Worm (Caenorhabditis elegans) whole organism, early embryonic: Measurements from ENCODE around the gene gcy-22.

Experiments used
- B0310.2 ChIP-seq: sonication (generic microtip); optimal IDR thresholded peaks from 2 replicates; lab custom pipeline; 2016; ENCODE audit warnings: mild to moderate bottlenecking, missing genetic modification characterization, missing compliant biosample characterization
- F13C5.2 ChIP-seq: sonication (generic microtip); optimal IDR thresholded peaks from 2 replicates; lab custom pipeline; 2017; ENCODE audit warnings: mild to moderate bottlenecking, missing genetic modification characterization, inconsistent platforms, missing compliant biosample characterization
- aly-1 ChIP-seq: sonication (generic microtip); optimal IDR thresholded peaks from 2 replicates; lab custom pipeline; 2016; ENCODE audit warnings: missing genetic modification characterization, missing compliant biosample characterization
- ama-1 ChIP-seq: fragments of 150-350 bp; optimal IDR thresholded peaks from 2 replicates; lab custom pipeline; 2014
- ceh-13 ChIP-seq: fragments of 200-800 bp; sonication (Bioruptor generic); optimal IDR thresholded peaks from 2 replicates; lab custom pipeline; 2018; ENCODE audit warnings: mild to moderate bottlenecking, missing genetic modification characterization, missing compliant biosample characterization
- ceh-36 ChIP-seq: sonication (generic microtip); optimal IDR thresholded peaks from 2 replicates; lab custom pipeline; 2016; ENCODE audit warnings: missing genetic modification characterization, inconsistent platforms, missing compliant biosample characterization
- ets-7 ChIP-seq: sonication (generic microtip); optimal IDR thresholded peaks from 2 replicates; lab custom pipeline; 2016; ENCODE audit warnings: missing genotype, missing genetic modification characterization, missing compliant biosample characterization
- flt-1 ChIP-seq: fragments of 200-800 bp; sonication (Bioruptor generic); IDR thresholded peaks from 2 replicates; pipeline ENCODE4 v1.3.6; 2022; ENCODE audit warnings: missing genetic modification characterization, missing compliant biosample characterization
- hmbx-1 ChIP-seq: sonication (generic microtip); optimal IDR thresholded peaks from 2 replicates; lab custom pipeline; 2016; ENCODE audit warnings: mild to moderate bottlenecking, missing genetic modification characterization, missing compliant biosample characterization
- hmg-4 ChIP-seq: fragments of 200-800 bp; sonication (Bioruptor generic); optimal IDR thresholded peaks from 2 replicates; lab custom pipeline; 2018; ENCODE audit warnings: mild to moderate bottlenecking, missing genetic modification characterization, missing compliant biosample characterization
- hnd-1 ChIP-seq: sonication (generic microtip); optimal IDR thresholded peaks from 2 replicates; lab custom pipeline; 2016; ENCODE audit warnings: missing genetic modification characterization, missing compliant biosample characterization
- pes-1 ChIP-seq: fragments of 200-800 bp; sonication (Bioruptor generic); IDR thresholded peaks from 2 replicates; pipeline ENCODE4 v1.3.6; 2022; ENCODE audit warnings: missing genetic modification reagents, missing genetic modification characterization, missing compliant biosample characterization
- scrt-1 ChIP-seq: fragments of 200-800 bp; sonication (Bioruptor generic); IDR thresholded peaks from 2 replicates; pipeline ENCODE4 v1.3.6; 2022; ENCODE audit warnings: missing genetic modification characterization, missing compliant biosample characterization
- sea-1 ChIP-seq: fragments of 200-800 bp; sonication (Bioruptor generic); conservative IDR thresholded peaks from 2 replicates; pipeline ENCODE4 v1.3.6; 2022; ENCODE audit warnings: missing genetic modification characterization, missing compliant biosample characterization
- tbx-11 ChIP-seq: fragments of 200-800 bp; sonication (Bioruptor generic); IDR thresholded peaks from 2 replicates; pipeline ENCODE4 v1.3.6; 2022; ENCODE audit warnings: missing genetic modification characterization, missing compliant biosample characterization
- tbx-37 ChIP-seq: fragments of 200-800 bp; sonication (Bioruptor generic); conservative IDR thresholded peaks from 2 replicates; pipeline ENCODE4 v1.3.6; 2022; ENCODE audit warnings: missing genetic modification reagents, missing genetic modification characterization, missing compliant biosample characterization
- tra-4 ChIP-seq: sonication (generic microtip); optimal IDR thresholded peaks from 2 replicates; lab custom pipeline; 2017; ENCODE audit warnings: missing genetic modification characterization, missing compliant biosample characterization

Gene gcy-22

DNA sequence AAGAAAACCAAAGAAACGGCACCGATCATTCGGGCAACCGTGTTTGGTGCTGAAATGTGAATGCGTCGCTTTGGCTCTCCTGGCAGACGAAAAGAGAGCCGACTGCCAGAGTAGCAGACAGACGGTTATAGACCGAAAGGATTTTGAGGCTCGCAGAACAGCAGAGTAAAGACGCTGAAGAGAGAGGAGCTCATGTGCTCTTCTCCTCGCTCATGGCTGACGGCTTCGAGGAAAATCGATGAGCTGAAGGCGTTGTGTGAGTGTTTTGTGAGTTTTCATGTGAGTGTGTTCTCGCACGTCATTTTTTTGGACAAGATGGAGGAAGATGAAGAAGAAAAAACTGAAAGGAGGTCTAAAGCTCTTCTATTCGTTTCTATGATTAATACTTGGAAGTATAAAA, 4.0 kb upstream of the gcy-22 start, which contains the start of gene sbt-1:
Gene sbt-1 (minus strand): TSS at position 62 of the 400 bp plus-strand sequence.
- TF ChIP-seq B0310.2 (tag; lab: Kevin White, UChicago) (no peak), ama-1 (lab: Kevin White, UChicago) (no peak), flt-1 (no peak), ceh-36 (tag; lab: Kevin White, UChicago) (no peak), sea-1 (GFP tag; lab: Robert Waterston, UW) (no peak), tbx-37 (GFP tag; lab: Robert Waterston, UW) (no peak), pes-1 (GFP tag; lab: Robert Waterston, UW) (no peak), hmbx-1 (tag; lab: Kevin White, UChicago) (no peak), hnd-1 (tag; lab: Kevin White, UChicago) (no peak), scrt-1 (GFP tag; lab: Robert Waterston, UW) (no peak), tbx-11 (no peak), ets-7 (tag; lab: Kevin White, UChicago) (no peak), aly-1 (tag; lab: Kevin White, UChicago) (no peak), hmg-4 (GFP tag; lab: Kevin White, UChicago) (no peak), ceh-13 (GFP tag; lab: Kevin White, UChicago) (no peak), tra-4 (tag; lab: Kevin White, UChicago) (no peak), F13C5.2 (tag; lab: Kevin White, UChicago) (no peak)

- TF ChIP-seq ets-7 (tag; lab: Kevin White, UChicago) = no peak
- TF ChIP-seq tra-4 (tag; lab: Kevin White, UChicago) = no peak
- TF ChIP-seq hmg-4 (GFP tag; lab: Kevin White, UChicago) = no peak
- no peak for TF ChIP-seq ceh-13 (GFP tag; lab: Kevin White, UChicago)
- TF ChIP-seq ama-1 (lab: Kevin White, UChicago) = no peak
- TF ChIP-seq flt-1 = no peak
- TF ChIP-seq scrt-1 (GFP tag; lab: Robert Waterston, UW) = no peak
Measured at ce11 chrV:20826618-20827017, 1.8 kb upstream of the gcy-22 start.

- TF ChIP-seq flt-1 = no peak
- no peak for TF ChIP-seq sea-1 (GFP tag; lab: Robert Waterston, UW)
- no peak for TF ChIP-seq B0310.2 (tag; lab: Kevin White, UChicago)
- no peak for TF ChIP-seq aly-1 (tag; lab: Kevin White, UChicago)
- TF ChIP-seq hmg-4 (GFP tag; lab: Kevin White, UChicago) = no peak
- TF ChIP-seq ama-1 (lab: Kevin White, UChicago) = no peak
- no peak for TF ChIP-seq ceh-13 (GFP tag; lab: Kevin White, UChicago)
- TF ChIP-seq scrt-1 (GFP tag; lab: Robert Waterston, UW) = no peak
- TF ChIP-seq hnd-1 (tag; lab: Kevin White, UChicago) = no peak
- no peak for TF ChIP-seq ets-7 (tag; lab: Kevin White, UChicago)
- TF ChIP-seq ceh-36 (tag; lab: Kevin White, UChicago) = no peak
Measured at ce11 chrV:20820033-20820432, 4.8 kb downstream of the gcy-22 start, which contains the start of gene T03D8.6. Gene T03D8.6, minus strand, starts transcription at chrV:20820330.

ce11 chrV:20815842-20816241, 9.0 kb downstream of the gcy-22 start, which contains the start of gene sshk-1:
Gene sshk-1, plus strand, starts transcription at chrV:20816142.
- TF ChIP-seq tra-4 (tag; lab: Kevin White, UChicago) (no peak), flt-1 (no peak), B0310.2 (tag; lab: Kevin White, UChicago) (no peak), sea-1 (GFP tag; lab: Robert Waterston, UW) (no peak), ets-7 (tag; lab: Kevin White, UChicago) (no peak), tbx-11 (no peak), aly-1 (tag; lab: Kevin White, UChicago) (no peak), scrt-1 (GFP tag; lab: Robert Waterston, UW) (no peak), tbx-37 (GFP tag; lab: Robert Waterston, UW) (no peak), ceh-36 (tag; lab: Kevin White, UChicago) (no peak), hmbx-1 (tag; lab: Kevin White, UChicago) (no peak), hnd-1 (tag; lab: Kevin White, UChicago) (no peak), hmg-4 (GFP tag; lab: Kevin White, UChicago) (no peak)

DNA sequence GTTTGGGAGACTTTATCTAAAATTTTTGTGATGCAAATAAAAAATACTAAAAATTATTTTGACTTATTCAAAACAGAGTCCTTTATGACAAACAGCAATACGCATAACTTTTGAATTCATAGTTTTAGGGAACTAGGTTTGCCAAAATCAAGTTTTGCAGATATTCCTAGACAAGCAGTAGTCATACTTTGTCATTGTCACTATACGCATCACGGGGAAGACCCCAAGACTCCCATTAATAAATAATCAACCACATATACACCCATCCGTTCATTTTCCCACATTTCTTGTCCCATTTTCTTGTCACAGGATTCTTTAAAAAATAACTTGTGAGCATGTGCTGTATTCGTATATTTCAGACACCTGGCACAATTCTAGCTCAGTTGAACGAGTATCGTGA, 10.4 kb downstream of the gcy-22 start, which contains the start of gene Y44A6D.7:
Gene Y44A6D.7 (plus strand): TSS at position 301 of the 400 bp plus-strand sequence.
- TF ChIP-seq ama-1 (lab: Kevin White, UChicago) = no peak
- TF ChIP-seq scrt-1 (GFP tag; lab: Robert Waterston, UW) = no peak
- no peak for TF ChIP-seq hnd-1 (tag; lab: Kevin White, UChicago)
- TF ChIP-seq flt-1 = no peak
- no peak for TF ChIP-seq hmbx-1 (tag; lab: Kevin White, UChicago)
- no peak for TF ChIP-seq tra-4 (tag; lab: Kevin White, UChicago)
- TF ChIP-seq F13C5.2 (tag; lab: Kevin White, UChicago) = no peak
- no peak for TF ChIP-seq B0310.2 (tag; lab: Kevin White, UChicago)

ce11 chrV:20813646-20814045, 11.2 kb downstream of the gcy-22 start:
- no peak for TF ChIP-seq hmg-4 (GFP tag; lab: Kevin White, UChicago)
- TF ChIP-seq tbx-37 (GFP tag; lab: Robert Waterston, UW) = no peak
- TF ChIP-seq ceh-13 (GFP tag; lab: Kevin White, UChicago) = no peak
- TF ChIP-seq F13C5.2 (tag; lab: Kevin White, UChicago) = no peak
- TF ChIP-seq B0310.2 (tag; lab: Kevin White, UChicago) = no peak
- TF ChIP-seq ets-7 (tag; lab: Kevin White, UChicago) = no peak
- no peak for TF ChIP-seq flt-1
- TF ChIP-seq hmbx-1 (tag; lab: Kevin White, UChicago) = no peak
- no peak for TF ChIP-seq scrt-1 (GFP tag; lab: Robert Waterston, UW)

- no peak for TF ChIP-seq tbx-37 (GFP tag; lab: Robert Waterston, UW)
- TF ChIP-seq scrt-1 (GFP tag; lab: Robert Waterston, UW) = no peak
- no peak for TF ChIP-seq pes-1 (GFP tag; lab: Robert Waterston, UW)
- no peak for TF ChIP-seq tra-4 (tag; lab: Kevin White, UChicago)
- no peak for TF ChIP-seq F13C5.2 (tag; lab: Kevin White, UChicago)
- no peak for TF ChIP-seq ets-7 (tag; lab: Kevin White, UChicago)
- no peak for TF ChIP-seq aly-1 (tag; lab: Kevin White, UChicago)
Measured at ce11 chrV:20807038-20807437, 17.8 kb downstream of the gcy-22 start, which contains the start of gene Y44A6D.6. Gene Y44A6D.6, plus strand, starts transcription at chrV:20807338.
